Worm (Caenorhabditis elegans) whole organism, L3 larva: Measurements from ENCODE around the gene dnj-1.
"Not testable (repeated sequence)": the region's sequence is repeated elsewhere in the genome, so short reads cannot be mapped to it uniquely, and the experiment has no call there.

Experiments
- R02D3.7 ChIP-seq: fragments of 150-350 bp; optimal IDR thresholded peaks from 2 replicates; lab custom pipeline; 2014; ENCODE audit warnings: missing biosample characterization, missing genetic modification characterization
- ZK546.5 ChIP-seq: sonication (generic microtip); optimal IDR thresholded peaks from 2 replicates; lab custom pipeline; 2017; ENCODE audit warnings: missing biosample characterization, missing genetic modification characterization
- aly-2 ChIP-seq: fragments of 150-350 bp; optimal IDR thresholded peaks from 2 replicates; lab custom pipeline; 2014; ENCODE audit warnings: missing biosample characterization, missing genetic modification characterization
- ama-1 ChIP-seq: fragments of 150-350 bp; optimal IDR thresholded peaks from 2 replicates; lab custom pipeline; 2018
- ceh-16 ChIP-seq: sonication (generic microtip); optimal IDR thresholded peaks from 2 replicates; lab custom pipeline; 2017; ENCODE audit warnings: missing biosample characterization, missing genetic modification characterization
- daf-12 ChIP-seq: fragments of 150-350 bp; optimal IDR thresholded peaks from 2 replicates; lab custom pipeline; 2014; ENCODE audit warnings: missing biosample characterization, missing genetic modification reagents, missing genetic modification characterization
- egl-5 ChIP-seq: fragments of 150-350 bp; optimal IDR thresholded peaks from 2 replicates; lab custom pipeline; 2017; ENCODE audit warnings: missing biosample characterization, missing genetic modification reagents, missing genetic modification characterization, inconsistent platforms
- elt-1 ChIP-seq: fragments of 150-350 bp; optimal IDR thresholded peaks from 2 replicates; lab custom pipeline; 2014; ENCODE audit warnings: missing biosample characterization, missing genetic modification characterization
- elt-2 ChIP-seq: sonication (generic microtip); optimal IDR thresholded peaks from 2 replicates; lab custom pipeline; 2016; ENCODE audit warnings: missing genetic modification reagents, mild to moderate bottlenecking, missing genetic modification characterization, missing compliant biosample characterization
- fkh-10 ChIP-seq: sonication (generic microtip); optimal IDR thresholded peaks from 2 replicates; lab custom pipeline; 2017; ENCODE audit warnings: missing biosample characterization, missing genetic modification reagents, missing genetic modification characterization
- fkh-2 ChIP-seq: fragments of 150-350 bp; optimal IDR thresholded peaks from 2 replicates; lab custom pipeline; 2014; ENCODE audit warnings: missing biosample characterization, missing genetic modification reagents, missing genetic modification characterization
- hmg-11 ChIP-seq: sonication (generic microtip); optimal IDR thresholded peaks from 2 replicates; lab custom pipeline; 2016; ENCODE audit warnings: missing genetic modification characterization, missing compliant biosample characterization
- jun-1 ChIP-seq: fragments of 150-350 bp; optimal IDR thresholded peaks from 2 replicates; lab custom pipeline; 2014; ENCODE audit warnings: missing biosample characterization, missing genetic modification reagents, missing genetic modification characterization
- lin-15B ChIP-seq: fragments of 150-350 bp; optimal IDR thresholded peaks from 2 replicates; lab custom pipeline; 2014; ENCODE audit warnings: missing biosample characterization, missing genetic modification characterization
- lsy-12 ChIP-seq: sonication (generic microtip); optimal IDR thresholded peaks from 2 replicates; lab custom pipeline; 2016; ENCODE audit warnings: mild to moderate bottlenecking, missing genetic modification characterization, missing compliant biosample characterization
- mdl-1 ChIP-seq: fragments of 150-350 bp; optimal IDR thresholded peaks from 2 replicates; lab custom pipeline; 2014; ENCODE audit warnings: missing biosample characterization, missing genetic modification characterization
- mml-1 ChIP-seq: fragments of 150-350 bp; sonication (generic microtip); optimal IDR thresholded peaks from 3 replicates; lab custom pipeline; 2014; ENCODE audit warnings: missing biosample characterization, missing genetic modification characterization
- nfya-1 ChIP-seq: sonication (generic microtip); optimal IDR thresholded peaks from 2 replicates; lab custom pipeline; 2017; ENCODE audit warnings: missing genetic modification characterization, mild to moderate bottlenecking, missing compliant biosample characterization, antibody characterized with exemption, moderate library complexity; ENCODE audit not compliant: insufficient read depth
- nhr-11 ChIP-seq: fragments of 150-350 bp; optimal IDR thresholded peaks from 2 replicates; lab custom pipeline; 2014; ENCODE audit warnings: missing biosample characterization, missing genetic modification characterization
- nhr-12 ChIP-seq: fragments of 150-350 bp; optimal IDR thresholded peaks from 2 replicates; lab custom pipeline; 2014; ENCODE audit warnings: missing biosample characterization, missing genetic modification characterization
- nhr-23 ChIP-seq: fragments of 150-350 bp; optimal IDR thresholded peaks from 2 replicates; lab custom pipeline; 2014; ENCODE audit warnings: missing biosample characterization, missing genetic modification reagents, missing genetic modification characterization
- nhr-25 ChIP-seq: sonication (generic microtip); optimal IDR thresholded peaks from 2 replicates; lab custom pipeline; 2017; ENCODE audit warnings: missing biosample characterization, missing genetic modification characterization
- nhr-43 ChIP-seq: sonication (generic microtip); optimal IDR thresholded peaks from 2 replicates; lab custom pipeline; 2016; ENCODE audit warnings: mild to moderate bottlenecking, missing genetic modification characterization, missing compliant biosample characterization; ENCODE audit not compliant: poor library complexity, severe bottlenecking
- nhr-67 ChIP-seq: fragments of 150-350 bp; optimal IDR thresholded peaks from 2 replicates; lab custom pipeline; 2014; ENCODE audit warnings: missing biosample characterization, missing genetic modification characterization
- nhr-77 ChIP-seq: fragments of 150-350 bp; optimal IDR thresholded peaks from 2 replicates; lab custom pipeline; 2014; ENCODE audit warnings: missing biosample characterization, missing genetic modification characterization
- pha-4 ChIP-seq: fragments of 150-350 bp; optimal IDR thresholded peaks from 2 replicates; lab custom pipeline; 2014; ENCODE audit warnings: missing biosample characterization, missing genetic modification reagents, missing genetic modification characterization
- pqm-1 ChIP-seq: fragments of 150-350 bp; optimal IDR thresholded peaks from 2 replicates; lab custom pipeline; 2017; ENCODE audit warnings: missing biosample characterization, missing genetic modification characterization, inconsistent platforms
- tbx-2 ChIP-seq: sonication (generic microtip); optimal IDR thresholded peaks from 2 replicates; lab custom pipeline; 2016; ENCODE audit warnings: mild to moderate bottlenecking, missing genetic modification characterization, missing compliant biosample characterization
- unc-62 ChIP-seq: fragments of 150-350 bp; sonication (generic microtip); optimal IDR thresholded peaks from 4 replicates; lab custom pipeline; 2014; ENCODE audit warnings: missing biosample characterization, missing genetic modification reagents, missing genetic modification characterization
- zag-1 ChIP-seq: fragments of 150-350 bp; optimal IDR thresholded peaks from 2 replicates; lab custom pipeline; 2014; ENCODE audit warnings: missing biosample characterization, missing genetic modification characterization
- ztf-11 ChIP-seq: fragments of 150-350 bp; optimal IDR thresholded peaks from 2 replicates; lab custom pipeline; 2014; ENCODE audit warnings: missing biosample characterization, missing genetic modification characterization

The dnj-1 gene

ce11 chrIV:11317119-11317518, 18.3 kb downstream of the dnj-1 start, which contains the start of gene gspd-1:
TSS of gene gspd-1 (plus strand) at chrIV:11317419.
- no peak for TF ChIP-seq R02D3.7 (tag; lab: Kevin White, UChicago)
- TF ChIP-seq aly-2 (tag; lab: Kevin White, UChicago): no peak
- no peak for TF ChIP-seq ztf-11 (tag; lab: Kevin White, UChicago)
- no peak for TF ChIP-seq nhr-43 (tag; lab: Kevin White, UChicago)
- TF ChIP-seq lsy-12: no peak
- no peak for TF ChIP-seq egl-5 (tag; lab: Kevin White, UChicago)

- no peak for TF ChIP-seq egl-5 (tag; lab: Kevin White, UChicago)
- no peak for TF ChIP-seq elt-2 (tag; lab: Kevin White, UChicago)
- no peak for TF ChIP-seq nhr-43 (tag; lab: Kevin White, UChicago)
- no peak for TF ChIP-seq mdl-1
- TF ChIP-seq hmg-11 (tag; lab: Kevin White, UChicago): no peak
These were observed 21.1 kb downstream of the dnj-1 start, which contains the start of gene B0035.18 for ce11 chrIV:11319884-11320362. TSS of gene B0035.18 (plus strand) at chrIV:11320312.

- TF ChIP-seq lsy-12 (no peak), fkh-2 (no peak), nhr-25 (no peak), mml-1 (no peak), jun-1 (tag; lab: Kevin White, UChicago) (no peak), pqm-1 (tag; lab: Kevin White, UChicago) (no peak), ceh-16 (tag; lab: Kevin White, UChicago) (no peak), nhr-23 (tag; lab: Kevin White, UChicago) (no peak), mdl-1 (no peak), daf-12 (tag; lab: Kevin White, UChicago) (no peak)
These were observed 21.7 kb downstream of the dnj-1 start, which contains the start of gene edg-1 for ce11 chrIV:11320500-11320899. TSS of gene edg-1 (plus strand) at chrIV:11320800.

- TF ChIP-seq nfya-1 (tag; lab: Kevin White, UChicago): no peak
- TF ChIP-seq nhr-12 (tag; lab: Kevin White, UChicago): no peak
- TF ChIP-seq nhr-67 (tag; lab: Kevin White, UChicago): no peak
- TF ChIP-seq zag-1 (tag; lab: Kevin White, UChicago): no peak
- no peak for TF ChIP-seq fkh-10 (GFP tag; lab: Kevin White, UChicago)
- no peak for TF ChIP-seq tbx-2 (tag; lab: Kevin White, UChicago)
- TF ChIP-seq ZK546.5 (tag; lab: Kevin White, UChicago): no peak
These were observed 24.8 kb downstream of the dnj-1 start for ce11 chrIV:11323666-11324065.

ce11 chrIV:11324741-11325140, 25.9 kb downstream of the dnj-1 start, which contains the start of gene his-48:
TSS of gene his-48 (plus strand) at chrIV:11324745.
- TF ChIP-seq nhr-11 (tag; lab: Kevin White, UChicago); unc-62 (GFP tag; lab: Kevin White, UChicago); R02D3.7 (tag; lab: Kevin White, UChicago): not testable (repeated sequence)

- no peak for TF ChIP-seq fkh-2
- no peak for TF ChIP-seq elt-1 (tag; lab: Kevin White, UChicago)
- TF ChIP-seq mdl-1: no peak
- TF ChIP-seq nhr-77 (tag; lab: Kevin White, UChicago): no peak
- TF ChIP-seq hmg-11 (tag; lab: Kevin White, UChicago): no peak
- no peak for TF ChIP-seq ama-1
- TF ChIP-seq nhr-23 (tag; lab: Kevin White, UChicago): no peak
- no peak for TF ChIP-seq lin-15B (tag; lab: Kevin White, UChicago)
- TF ChIP-seq jun-1 (tag; lab: Kevin White, UChicago): no peak
- TF ChIP-seq daf-12 (tag; lab: Kevin White, UChicago): no peak
- TF ChIP-seq pha-4 (tag; lab: Kevin White, UChicago): no peak
These were observed 28.2 kb downstream of the dnj-1 start, which contains the start of gene B0035.21 for ce11 chrIV:11326939-11327565. TSS of gene B0035.21 (plus strand) at chrIV:11327260.
